Fruit fly (Drosophila melanogaster): Measurements from ENCODE around the gene CG6106.
A peak's percentile ranks its signal among the peaks of the same experiment; 100 is the strongest.

Gene CG6106

dm6 chrX:18367806-18368643, 9.3 kb downstream of the CG6106 start:
- TF ChIP-seq CG10348 (GFP tag; IDR thresholded peaks at IDR 0.05) = peak; percentile 44; the same call in 1 of the 2 replicates
- TF ChIP-seq Pif1B (GFP tag; optimal IDR thresholded peaks at IDR 0.05) = peak; percentile 40
- TF ChIP-seq fd96Ca (GFP tag; IDR thresholded peaks at IDR 0.05) = peak; percentile 87
- peak; percentile 63 for TF ChIP-seq CG32121 (GFP tag; IDR thresholded peaks at IDR 0.05)
- TF ChIP-seq CG4496 (GFP tag; IDR thresholded peaks at IDR 0.05) = peak; percentile 89
- TF ChIP-seq EcR (GFP tag; optimal IDR thresholded peaks at IDR 0.05) = no peak
- TF ChIP-seq Pif1A (GFP tag; optimal IDR thresholded peaks at IDR 0.05) = peak; percentile 42
- peak; percentile 78 for TF ChIP-seq Ets98B (GFP tag; IDR thresholded peaks at IDR 0.05)
- TF ChIP-seq CG13204 (GFP tag; optimal IDR thresholded peaks at IDR 0.05) = no peak
- peak; percentile 59 for TF ChIP-seq CG14655 (GFP tag; optimal IDR thresholded peaks at IDR 0.05)
- no peak; the same call in 1 of the 2 replicates for TF ChIP-seq CG12605 (GFP tag; IDR thresholded peaks at IDR 0.05)
- TF ChIP-seq CG8301 (tag; optimal IDR thresholded peaks at IDR 0.05) = peak; percentile 51
- TF ChIP-seq CG17806 (tag; optimal IDR thresholded peaks at IDR 0.05) = peak; percentile 18
- no peak for TF ChIP-seq D1 (tag; optimal IDR thresholded peaks at IDR 0.05)
- TF ChIP-seq rn (GFP tag; IDR thresholded peaks at IDR 0.05) = no peak
- peak; percentile 15 for TF ChIP-seq gl (tag; optimal IDR thresholded peaks at IDR 0.05)
- TF ChIP-seq CG9948 (tag; optimal IDR thresholded peaks at IDR 0.05) = no peak
- TF ChIP-seq CG34367 (tag; optimal IDR thresholded peaks at IDR 0.05) = peak; percentile 31
- peak; percentile 17 for TF ChIP-seq Snoo (tag; optimal IDR thresholded peaks at IDR 0.05)
- TF ChIP-seq CG15710 (tag; optimal IDR thresholded peaks at IDR 0.05) = peak; percentile 54
- TF ChIP-seq CG8159 (tag; optimal IDR thresholded peaks at IDR 0.05) = peak; percentile 37

dm6 chrX:18368644-18368998, 9.9 kb downstream of the CG6106 start:
- peak; percentile 31 for TF ChIP-seq CG14655 (GFP tag; optimal IDR thresholded peaks at IDR 0.05)
- TF ChIP-seq CG32121 (GFP tag; IDR thresholded peaks at IDR 0.05) = peak; percentile 44; the same call in 1 of the 2 replicates
- peak; percentile 11 for TF ChIP-seq CG13204 (GFP tag; optimal IDR thresholded peaks at IDR 0.05)
- no peak for TF ChIP-seq D1 (tag; optimal IDR thresholded peaks at IDR 0.05)
- no peak for TF ChIP-seq CG17806 (tag; optimal IDR thresholded peaks at IDR 0.05)
- no peak for TF ChIP-seq CG8301 (tag; optimal IDR thresholded peaks at IDR 0.05)
- TF ChIP-seq Snoo (tag; optimal IDR thresholded peaks at IDR 0.05) = no peak
- TF ChIP-seq CG15710 (tag; optimal IDR thresholded peaks at IDR 0.05) = no peak
- 0 out of 3 replicates have a peak, but pooled peaks have one; percentile 21 for TF ChIP-seq fd96Ca (GFP tag; IDR thresholded peaks at IDR 0.05)
- TF ChIP-seq Ets98B (GFP tag; IDR thresholded peaks at IDR 0.05) = peak; percentile 63
- TF ChIP-seq CG4496 (GFP tag; IDR thresholded peaks at IDR 0.05) = peak; percentile 42; the same call in 1 of the 3 replicates
- peak; percentile 54; the same call in 1 of the 2 replicates for TF ChIP-seq CG12605 (GFP tag; IDR thresholded peaks at IDR 0.05)

dm6 chrX:18369767-18370166, 11.1 kb downstream of the CG6106 start:
- TF ChIP-seq CG34367 (tag; optimal IDR thresholded peaks at IDR 0.05) = no peak
- TF ChIP-seq Pif1A (GFP tag; optimal IDR thresholded peaks at IDR 0.05) = no peak
- TF ChIP-seq CG15710 (tag; optimal IDR thresholded peaks at IDR 0.05) = no peak

dm6 chrX:18370775-18371735, 12.4 kb downstream of the CG6106 start:
- TF ChIP-seq EcR (GFP tag; optimal IDR thresholded peaks at IDR 0.05) (peak; percentile 16), CG17806 (tag; optimal IDR thresholded peaks at IDR 0.05) (peak; percentile 56), CG8159 (tag; optimal IDR thresholded peaks at IDR 0.05) (peak; percentile 67), CG12605 (GFP tag; IDR thresholded peaks at IDR 0.05) (peak; percentile 96), CG4496 (GFP tag; IDR thresholded peaks at IDR 0.05) (peak; percentile 93), Pif1B (GFP tag; optimal IDR thresholded peaks at IDR 0.05) (peak; percentile 77), fd96Ca (GFP tag; IDR thresholded peaks at IDR 0.05) (peak; percentile 76; the same call in 2 of the 3 replicates), CG9948 (tag; optimal IDR thresholded peaks at IDR 0.05) (peak; percentile 60), gl (tag; optimal IDR thresholded peaks at IDR 0.05) (peak; percentile 96), CG8301 (tag; optimal IDR thresholded peaks at IDR 0.05) (peak; percentile 77), Pif1A (GFP tag; optimal IDR thresholded peaks at IDR 0.05) (no peak), CG32121 (GFP tag; IDR thresholded peaks at IDR 0.05) (peak; percentile 86), rn (GFP tag; IDR thresholded peaks at IDR 0.05) (peak; percentile 62; the same call in 1 of the 2 replicates), D1 (tag; optimal IDR thresholded peaks at IDR 0.05) (no peak), CG14655 (GFP tag; optimal IDR thresholded peaks at IDR 0.05) (no peak), Snoo (tag; optimal IDR thresholded peaks at IDR 0.05) (peak; percentile 74), CG13204 (GFP tag; optimal IDR thresholded peaks at IDR 0.05) (peak; percentile 89), CG15710 (tag; optimal IDR thresholded peaks at IDR 0.05) (peak; percentile 69), Ets98B (GFP tag; IDR thresholded peaks at IDR 0.05) (peak; percentile 89), CG34367 (tag; optimal IDR thresholded peaks at IDR 0.05) (peak; percentile 79), CG10348 (GFP tag; IDR thresholded peaks at IDR 0.05) (no peak)

dm6 chrX:18374421-18374935, 15.8 kb downstream of the CG6106 start:
- TF ChIP-seq D1 (tag; optimal IDR thresholded peaks at IDR 0.05) (no peak), CG9948 (tag; optimal IDR thresholded peaks at IDR 0.05) (no peak), CG8159 (tag; optimal IDR thresholded peaks at IDR 0.05) (no peak), gl (tag; optimal IDR thresholded peaks at IDR 0.05) (no peak), CG13204 (GFP tag; optimal IDR thresholded peaks at IDR 0.05) (no peak), Snoo (tag; optimal IDR thresholded peaks at IDR 0.05) (no peak), CG15710 (tag; optimal IDR thresholded peaks at IDR 0.05) (no peak), Pif1A (GFP tag; optimal IDR thresholded peaks at IDR 0.05) (no peak), CG4496 (GFP tag; IDR thresholded peaks at IDR 0.05) (no peak), Ets98B (GFP tag; IDR thresholded peaks at IDR 0.05) (no peak), CG32121 (GFP tag; IDR thresholded peaks at IDR 0.05) (no peak), CG34367 (tag; optimal IDR thresholded peaks at IDR 0.05) (no peak), CG14655 (GFP tag; optimal IDR thresholded peaks at IDR 0.05) (no peak), Pif1B (GFP tag; optimal IDR thresholded peaks at IDR 0.05) (no peak), CG10348 (GFP tag; IDR thresholded peaks at IDR 0.05) (no peak), EcR (GFP tag; optimal IDR thresholded peaks at IDR 0.05) (no peak), rn (GFP tag; IDR thresholded peaks at IDR 0.05) (no peak)

Measured in whole organism, pupa.